Worm (Caenorhabditis elegans) whole organism, L1 larva: Measurements from ENCODE around the gene T09D3.9.

ENCODE experiments used
- C04F5.9 ChIP-seq: sonication (generic microtip); optimal IDR thresholded peaks from 2 replicates; lab custom pipeline; 2016; ENCODE audit warnings: missing genetic modification characterization, missing compliant biosample characterization
- C16A3.4 ChIP-seq: fragments of 150-350 bp; optimal IDR thresholded peaks from 2 replicates; lab custom pipeline; 2014; ENCODE audit warnings: missing biosample characterization, missing genetic modification characterization
- aha-1 ChIP-seq: fragments of 150-350 bp; optimal IDR thresholded peaks from 2 replicates; lab custom pipeline; 2014; ENCODE audit warnings: missing biosample characterization, missing genetic modification characterization
- blmp-1 ChIP-seq: fragments of 150-350 bp; optimal IDR thresholded peaks from 2 replicates; lab custom pipeline; 2014; ENCODE audit warnings: missing biosample characterization, missing genetic modification characterization
- ceh-8 ChIP-seq: fragments of 200-800 bp; sonication (Bioruptor generic); optimal IDR thresholded peaks from 2 replicates; lab custom pipeline; 2018; ENCODE audit warnings: mild to moderate bottlenecking, missing genetic modification characterization, moderate library complexity, missing compliant biosample characterization
- ceh-88 ChIP-seq: fragments of 200-800 bp; sonication (Bioruptor generic); IDR thresholded peaks from 2 replicates; pipeline ENCODE4 v1.3.6; 2022; ENCODE audit warnings: missing genetic modification characterization, missing compliant biosample characterization
- dpl-1 ChIP-seq, 3 experiments: fragments of 150-350 bp in 2 of 3; sonication (generic microtip) in 1 of 3; optimal IDR thresholded peaks; 2 replicates each; lab custom pipeline; 2014 to 2017; ENCODE audit warnings: missing biosample characterization in 3 of 3, missing genetic modification characterization in 3 of 3, missing genetic modification reagents in 3 of 3
- dsc-1 ChIP-seq: sonication (generic microtip); optimal IDR thresholded peaks from 2 replicates; lab custom pipeline; 2016; ENCODE audit warnings: mild to moderate bottlenecking, missing genetic modification characterization, missing compliant biosample characterization
- efl-1 ChIP-seq, 4 experiments: fragments of 150-350 bp; optimal IDR thresholded peaks in 3 of 4; peaks in 1 of 4; 1 replicate in 1 of 4; 2 replicates in 3 of 4; lab custom pipeline; 2014; ENCODE audit warnings: missing biosample characterization in 2 of 4, missing genetic modification characterization in 2 of 4, missing genetic modification reagents in 2 of 4
- egl-27 ChIP-seq, 2 experiments: fragments of 150-350 bp in 1 of 2; sonication (generic microtip); optimal IDR thresholded peaks; 3 replicates each; lab custom pipeline; 2017 to 2018; ENCODE audit warnings: missing biosample characterization in 2 of 2, missing genetic modification characterization in 2 of 2, missing genetic modification reagents in 2 of 2
- elt-3 ChIP-seq, 6 experiments: fragments of 150-350 bp in 1 of 6; sonication (generic microtip); optimal IDR thresholded peaks; 2 replicates each; lab custom pipeline; 2017 to 2018; ENCODE audit warnings: missing biosample characterization in 6 of 6, missing genetic modification characterization in 6 of 6, inconsistent platforms in 1 of 6
- fos-1 ChIP-seq: fragments of 150-350 bp; optimal IDR thresholded peaks from 2 replicates; lab custom pipeline; 2014; ENCODE audit warnings: missing biosample characterization, missing genetic modification characterization
- irx-1 ChIP-seq: sonication (generic microtip); optimal IDR thresholded peaks from 2 replicates; lab custom pipeline; 2016; ENCODE audit warnings: missing genetic modification characterization, missing compliant biosample characterization
- jun-1 ChIP-seq: fragments of 150-350 bp; optimal IDR thresholded peaks from 2 replicates; lab custom pipeline; 2014; ENCODE audit warnings: missing biosample characterization, missing genetic modification reagents, missing genetic modification characterization
- lin-13 ChIP-seq: fragments of 150-350 bp; optimal IDR thresholded peaks from 2 replicates; lab custom pipeline; 2014; ENCODE audit warnings: missing biosample characterization, missing genetic modification reagents, missing genetic modification characterization
- lin-14 ChIP-seq: fragments of 200-800 bp; sonication (Bioruptor generic); optimal IDR thresholded peaks from 2 replicates; lab custom pipeline; 2018; ENCODE audit warnings: mild to moderate bottlenecking, missing genetic modification characterization, moderate library complexity, missing compliant biosample characterization
- lin-35 ChIP-seq, 2 experiments: fragments of 150-350 bp; optimal IDR thresholded peaks; 2 replicates each; lab custom pipeline; 2014; ENCODE audit warnings: missing biosample characterization in 2 of 2, missing genetic modification characterization in 2 of 2, missing genetic modification reagents in 2 of 2
- lsy-2 ChIP-seq, 2 experiments: fragments of 150-350 bp; optimal IDR thresholded peaks; 2 replicates each; lab custom pipeline; 2014; ENCODE audit warnings: missing biosample characterization in 2 of 2, missing genetic modification characterization in 2 of 2
- mdl-1 ChIP-seq, 2 experiments: fragments of 150-350 bp; optimal IDR thresholded peaks; 2 replicates each; lab custom pipeline; 2014 to 2017; ENCODE audit warnings: missing biosample characterization in 2 of 2, missing genetic modification characterization in 2 of 2, inconsistent platforms in 1 of 2
- mep-1 ChIP-seq: fragments of 150-350 bp; optimal IDR thresholded peaks from 2 replicates; lab custom pipeline; 2014; ENCODE audit warnings: missing biosample characterization, missing genetic modification characterization
- nhr-20 ChIP-seq: sonication (generic microtip); optimal IDR thresholded peaks from 2 replicates; lab custom pipeline; 2016; ENCODE audit warnings: mild to moderate bottlenecking, missing genetic modification characterization, missing compliant biosample characterization
- nhr-237 ChIP-seq: fragments of 150-350 bp; optimal IDR thresholded peaks from 2 replicates; lab custom pipeline; 2014; ENCODE audit warnings: missing biosample characterization, missing genetic modification characterization
- nhr-28 ChIP-seq: fragments of 150-350 bp; optimal IDR thresholded peaks from 2 replicates; lab custom pipeline; 2014; ENCODE audit warnings: missing biosample characterization, missing genetic modification characterization
- nhr-47 ChIP-seq: sonication (generic microtip); optimal IDR thresholded peaks from 2 replicates; lab custom pipeline; 2016; ENCODE audit warnings: mild to moderate bottlenecking, missing genetic modification characterization, moderate library complexity, missing compliant biosample characterization
- nhr-71 ChIP-seq: sonication (generic microtip); optimal IDR thresholded peaks from 2 replicates; lab custom pipeline; 2016; ENCODE audit warnings: mild to moderate bottlenecking, missing genetic modification characterization, moderate library complexity, missing compliant biosample characterization
- nhr-77 ChIP-seq: fragments of 150-350 bp; optimal IDR thresholded peaks from 2 replicates; lab custom pipeline; 2014; ENCODE audit warnings: missing biosample characterization, missing genetic modification characterization
- nhr-85 ChIP-seq: sonication (generic microtip); peaks from one replicate; lab custom pipeline; 2016; ENCODE audit warnings: missing genetic modification characterization, inconsistent platforms, missing compliant biosample characterization
- nhr-90 ChIP-seq: sonication (generic microtip); optimal IDR thresholded peaks from 2 replicates; lab custom pipeline; 2016; ENCODE audit warnings: mild to moderate bottlenecking, missing genetic modification characterization, missing compliant biosample characterization; ENCODE audit not compliant: poor library complexity
- pag-3 ChIP-seq: sonication (generic microtip); optimal IDR thresholded peaks from 2 replicates; lab custom pipeline; 2017; ENCODE audit warnings: missing genetic modification characterization, mild to moderate bottlenecking, missing compliant biosample characterization, antibody characterized with exemption, borderline replicate concordance; ENCODE audit not compliant: insufficient read depth
- pqm-1 ChIP-seq: sonication (generic microtip); optimal IDR thresholded peaks from 3 replicates; lab custom pipeline; 2017; ENCODE audit warnings: missing biosample characterization, missing genetic modification characterization
- rnt-1 ChIP-seq: sonication (generic microtip); optimal IDR thresholded peaks from 2 replicates; lab custom pipeline; 2016; ENCODE audit warnings: mild to moderate bottlenecking, missing genetic modification characterization, moderate library complexity, missing compliant biosample characterization
- skn-1 ChIP-seq: fragments of 150-350 bp; optimal IDR thresholded peaks from 2 replicates; lab custom pipeline; 2014; ENCODE audit warnings: missing biosample characterization, missing genetic modification characterization
- snpc-4 ChIP-seq: fragments of 150-350 bp; optimal IDR thresholded peaks from 2 replicates; lab custom pipeline; 2014; ENCODE audit warnings: missing biosample characterization, missing genetic modification characterization
- snu-23 ChIP-seq: sonication (generic microtip); optimal IDR thresholded peaks from 2 replicates; lab custom pipeline; 2016; ENCODE audit warnings: missing genetic modification characterization, missing compliant biosample characterization
- sup-37 ChIP-seq: fragments of 200-800 bp; sonication (Bioruptor generic); optimal IDR thresholded peaks from 2 replicates; lab custom pipeline; 2018; ENCODE audit warnings: mild to moderate bottlenecking, missing genetic modification characterization, missing compliant biosample characterization
- swsn-7 ChIP-seq: sonication (generic microtip); optimal IDR thresholded peaks from 2 replicates; lab custom pipeline; 2016; ENCODE audit warnings: missing genetic modification characterization, missing compliant biosample characterization
- unc-130 ChIP-seq: fragments of 150-350 bp; optimal IDR thresholded peaks from 2 replicates; lab custom pipeline; 2017; ENCODE audit warnings: missing biosample characterization, missing genetic modification characterization, inconsistent platforms
- unc-62 ChIP-seq: fragments of 150-350 bp; optimal IDR thresholded peaks from 2 replicates; lab custom pipeline; 2014; ENCODE audit warnings: missing biosample characterization, missing genetic modification reagents, missing genetic modification characterization
- vab-15 ChIP-seq: sonication (generic microtip); optimal IDR thresholded peaks from 2 replicates; lab custom pipeline; 2017; ENCODE audit warnings: missing genotype, mild to moderate bottlenecking, missing genetic modification characterization, missing compliant biosample characterization
- zip-4 ChIP-seq: fragments of 200-800 bp; sonication (Bioruptor generic); optimal IDR thresholded peaks from 2 replicates; lab custom pipeline; 2018; ENCODE audit warnings: mild to moderate bottlenecking, missing genetic modification characterization, moderate library complexity, missing compliant biosample characterization
- ztf-11 ChIP-seq, 2 experiments: sonication (generic microtip); optimal IDR thresholded peaks; 2 replicates each; lab custom pipeline; 2016 to 2017; ENCODE audit warnings: missing genetic modification characterization in 2 of 2, missing biosample characterization in 1 of 2, missing compliant biosample characterization in 1 of 2

Gene T09D3.9

DNA sequence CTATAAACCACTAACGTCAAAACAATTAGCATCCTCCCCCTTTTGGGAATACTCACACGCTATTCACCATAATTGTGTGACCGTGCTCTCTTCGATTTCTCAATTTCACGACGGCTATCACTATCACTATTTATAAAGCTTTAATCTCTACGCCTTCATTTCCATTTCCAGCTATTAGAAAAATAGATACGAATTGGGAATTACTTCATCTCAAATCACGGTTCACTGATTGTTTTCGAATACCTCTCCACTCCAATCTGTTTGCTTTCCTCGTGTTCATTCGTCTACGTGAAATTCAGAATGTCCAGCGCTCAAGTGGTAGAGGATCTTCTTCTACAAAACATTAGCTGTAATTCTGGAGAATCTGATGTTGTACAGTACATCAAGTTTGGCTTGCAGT, 31.8 kb downstream of the T09D3.9 start, which contains the start of gene srg-29:
srg-29 (plus strand) TSS at position 301 of the 400 bp plus-strand sequence.
- TF ChIP-seq pqm-1 (tag; lab: Kevin White, UChicago) = no peak
- no peak for TF ChIP-seq efl-1 (optimal IDR thresholded peaks at IDR 0.05; lab: Kevin White, UChicago)
- peak in 1 of 2 experiments; percentile 15 for TF ChIP-seq efl-1 (GFP tag; optimal IDR thresholded peaks at IDR 0.05 in 1 of 2; lab: Kevin White, UChicago)
- TF ChIP-seq ceh-8 (GFP tag; lab: Kevin White, UChicago) = peak; percentile 3

DNA sequence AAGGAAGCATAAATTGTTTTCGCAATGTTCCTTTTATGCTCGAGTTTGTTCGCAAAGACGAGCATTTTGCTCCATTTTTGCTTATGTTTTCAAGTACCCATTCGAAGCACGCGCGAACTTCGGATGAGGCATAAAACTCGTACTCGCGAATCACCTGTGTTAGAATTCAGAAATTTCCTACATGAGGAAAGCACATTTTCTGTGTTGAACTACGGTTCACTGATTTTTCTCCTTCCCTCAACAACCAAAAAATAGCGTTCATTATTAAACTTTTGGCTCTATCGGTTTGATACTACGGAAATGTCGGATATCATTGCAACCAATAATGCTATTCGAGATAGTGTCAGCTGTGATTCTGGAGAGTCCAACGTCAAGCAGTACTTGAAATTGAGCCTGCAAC, 34.1 kb downstream of the T09D3.9 start, which contains the start of gene srg-28:
srg-28 (plus strand) TSS at position 301 of the 400 bp plus-strand sequence.
- TF ChIP-seq nhr-237 (tag; lab: Kevin White, UChicago) (no peak), pag-3 (tag; lab: Kevin White, UChicago) (no peak), mdl-1 (tag; optimal IDR thresholded peaks at IDR 0.05; lab: Kevin White, UChicago) (no peak), skn-1 (tag; lab: Kevin White, UChicago) (no peak), C04F5.9 (no peak), aha-1 (tag; lab: Kevin White, UChicago) (no peak), lin-14 (GFP tag; lab: Kevin White, UChicago) (no peak), nhr-71 (tag; lab: Kevin White, UChicago) (no peak), nhr-20 (no peak), nhr-85 (no peak), irx-1 (tag; lab: Kevin White, UChicago) (no peak), unc-130 (tag; lab: Kevin White, UChicago) (no peak), efl-1 (optimal IDR thresholded peaks at IDR 0.05; lab: Kevin White, UChicago) (no peak), efl-1 (GFP tag; optimal IDR thresholded peaks at IDR 0.05 in 1 of 2; lab: Kevin White, UChicago) (no peak), unc-62 (GFP tag; lab: Kevin White, UChicago) (no peak), ztf-11 (tag; optimal IDR thresholded peaks at IDR 0.05; lab: Kevin White, UChicago) (no peak), swsn-7 (tag; lab: Kevin White, UChicago) (no peak)

DNA sequence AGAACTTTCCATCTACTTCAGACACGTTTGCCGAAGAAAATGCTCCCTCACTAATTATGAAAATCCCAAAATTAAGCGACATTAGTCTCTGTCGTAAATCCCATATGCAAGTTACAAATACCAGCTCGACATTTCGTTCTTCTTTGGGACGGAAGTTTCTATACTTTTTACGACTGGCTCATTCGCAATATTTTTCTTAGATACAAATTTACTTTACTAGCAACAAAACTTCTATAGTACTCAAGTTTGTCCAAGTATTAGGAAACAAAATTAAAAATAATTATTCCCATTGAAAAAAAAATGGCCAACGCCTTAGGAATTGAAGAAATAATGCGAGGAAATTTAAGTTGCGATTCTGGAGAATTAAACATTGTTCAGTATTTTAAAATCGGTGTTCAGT, 37.7 kb downstream of the T09D3.9 start, which contains the start of gene srg-26:
srg-26 (plus strand) TSS at position 301 of the 400 bp plus-strand sequence.
- no peak for TF ChIP-seq egl-27 (tag; optimal IDR thresholded peaks at IDR 0.05; lab: Kevin White, UChicago)
- TF ChIP-seq ceh-88 (GFP tag; lab: Robert Waterston, UW) = no peak
- no peak for TF ChIP-seq sup-37 (GFP tag; lab: Kevin White, UChicago)
- TF ChIP-seq nhr-28 (tag; lab: Kevin White, UChicago) = no peak
- TF ChIP-seq elt-3 (tag; optimal IDR thresholded peaks at IDR 0.05; lab: Kevin White, UChicago) = no peak
- TF ChIP-seq efl-1 (optimal IDR thresholded peaks at IDR 0.05; lab: Kevin White, UChicago) = no peak
- TF ChIP-seq efl-1 (GFP tag; optimal IDR thresholded peaks at IDR 0.05 in 1 of 2; lab: Kevin White, UChicago) = peak in 1 of 2 experiments; percentile 54
- TF ChIP-seq, all 84 proteins: peak for 1

DNA sequence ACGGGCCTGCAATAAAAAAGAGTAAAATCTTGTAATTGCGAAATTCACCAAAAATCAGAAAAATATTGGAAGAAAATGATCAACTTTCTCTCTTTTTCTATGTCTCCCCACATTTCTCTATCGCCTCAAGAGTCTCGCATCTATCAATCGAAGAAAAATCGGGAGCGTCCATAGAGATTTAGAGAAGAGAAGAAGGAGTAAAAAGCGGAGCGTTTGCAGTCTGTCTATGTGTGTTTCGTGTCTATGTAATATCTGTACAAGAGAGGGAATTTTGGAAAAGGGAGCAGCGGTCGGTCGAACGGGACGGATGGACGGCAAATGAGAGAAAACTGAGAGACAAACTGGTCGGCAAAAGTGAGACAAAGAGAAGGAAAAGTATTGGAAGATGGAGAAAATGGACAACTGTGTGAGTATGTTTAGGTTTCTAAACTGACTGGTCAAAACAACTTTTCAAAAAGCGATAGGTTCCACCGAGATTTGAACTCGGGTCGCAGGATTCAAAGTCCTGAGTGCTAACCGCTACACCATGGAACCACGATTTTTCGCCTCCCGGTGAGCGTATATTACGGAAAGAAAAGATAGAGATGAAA, 38.9 kb downstream of the T09D3.9 start:
- TF ChIP-seq nhr-90 (tag; lab: Kevin White, UChicago) (peak; percentile 67), irx-1 (tag; lab: Kevin White, UChicago) (no peak), zip-4 (GFP tag; lab: Kevin White, UChicago) (no peak), pag-3 (tag; lab: Kevin White, UChicago) (peak; percentile 85), lin-14 (GFP tag; lab: Kevin White, UChicago) (peak; percentile 86), lsy-2 (tag; optimal IDR thresholded peaks at IDR 0.05; lab: Kevin White, UChicago) (peak in 1 of 2 experiments; percentile 39), elt-3 (tag; optimal IDR thresholded peaks at IDR 0.05; lab: Kevin White, UChicago) (peak in 2 of 6 experiments; percentile 17 to 49), C16A3.4 (tag; lab: Kevin White, UChicago) (peak; percentile 26), mep-1 (tag; lab: Kevin White, UChicago) (peak; percentile 59), lin-13 (no peak), nhr-71 (tag; lab: Kevin White, UChicago) (peak; percentile 51), nhr-77 (tag; lab: Kevin White, UChicago) (peak; percentile 45), dsc-1 (peak; percentile 25), blmp-1 (tag; lab: Kevin White, UChicago) (peak; percentile 93), dpl-1 (GFP tag; optimal IDR thresholded peaks at IDR 0.05; lab: Kevin White, UChicago) (peak in 2 of 3 experiments; percentile 8 to 18), jun-1 (tag; lab: Kevin White, UChicago) (no peak), efl-1 (optimal IDR thresholded peaks at IDR 0.05; lab: Kevin White, UChicago) (peak in 1 of 2 experiments; percentile 5), efl-1 (GFP tag; optimal IDR thresholded peaks at IDR 0.05 in 1 of 2; lab: Kevin White, UChicago) (peak; percentile 13 to 94), lin-35 (GFP tag; optimal IDR thresholded peaks at IDR 0.05; lab: Kevin White, UChicago) (peak in 1 of 2 experiments; percentile 6), snpc-4 (tag; lab: Kevin White, UChicago) (peak; percentile 6), rnt-1 (tag; lab: Kevin White, UChicago) (peak; percentile 36), fos-1 (tag; lab: Kevin White, UChicago) (no peak), nhr-85 (peak; percentile 66), vab-15 (tag; lab: Kevin White, UChicago) (no peak), nhr-20 (peak; percentile 60), nhr-47 (tag; lab: Kevin White, UChicago) (peak; percentile 28), pqm-1 (tag; lab: Kevin White, UChicago) (no peak), nhr-237 (tag; lab: Kevin White, UChicago) (peak; percentile 14), snu-23 (GFP tag; lab: Kevin White, UChicago) (peak; percentile 50)
